Worm (Caenorhabditis elegans) whole organism, mixed stage, embryonic: ENCODE measurements around the gene ifo-1.

ENCODE experiments used
- bed-3 ChIP-seq: fragments of 200-800 bp; sonication (Bioruptor generic); optimal IDR thresholded peaks from 3 replicates; lab custom pipeline; 2018; ENCODE audit warnings: mild to moderate bottlenecking, missing genetic modification characterization, moderate library complexity, missing compliant biosample characterization
- ceh-43 ChIP-seq: fragments of 200-800 bp; sonication (Bioruptor generic); optimal IDR thresholded peaks from 2 replicates; lab custom pipeline; 2018; ENCODE audit warnings: mild to moderate bottlenecking, missing genetic modification characterization, moderate library complexity, missing compliant biosample characterization
- ceh-83 ChIP-seq: fragments of 200-800 bp; sonication (Bioruptor generic); optimal IDR thresholded peaks from 2 replicates; lab custom pipeline; 2018; ENCODE audit warnings: mild to moderate bottlenecking, missing genetic modification characterization, missing compliant biosample characterization
- ces-1 ChIP-seq: fragments of 150-350 bp; optimal IDR thresholded peaks from 2 replicates; lab custom pipeline; 2014; ENCODE audit warnings: missing biosample characterization, missing genetic modification reagents, missing genetic modification characterization
- cnd-1 ChIP-seq: fragments of 200-800 bp; sonication (Bioruptor generic); optimal IDR thresholded peaks from 2 replicates; lab custom pipeline; 2018; ENCODE audit warnings: mild to moderate bottlenecking, missing genetic modification characterization, missing compliant biosample characterization
- drap-1 ChIP-seq: fragments of 200-800 bp; sonication (Bioruptor generic); optimal IDR thresholded peaks from 3 replicates; lab custom pipeline; 2018; ENCODE audit warnings: mild to moderate bottlenecking, missing genetic modification characterization, missing compliant biosample characterization
- elt-1 ChIP-seq: sonication (generic microtip); optimal IDR thresholded peaks from 2 replicates; lab custom pipeline; 2017; ENCODE audit warnings: missing genetic modification characterization, mild to moderate bottlenecking, missing compliant biosample characterization, antibody characterized with exemption, moderate library complexity, borderline replicate concordance; ENCODE audit not compliant: insufficient read depth
- elt-3 ChIP-seq: fragments of 150-350 bp; optimal IDR thresholded peaks from 2 replicates; lab custom pipeline; 2014; ENCODE audit warnings: missing biosample characterization, missing genetic modification characterization
- flh-1 ChIP-seq: fragments of 200-800 bp; sonication (Bioruptor generic); optimal IDR thresholded peaks from 2 replicates; lab custom pipeline; 2018; ENCODE audit warnings: mild to moderate bottlenecking, missing genetic modification characterization, moderate library complexity, missing compliant biosample characterization
- ham-2 ChIP-seq: fragments of 200-800 bp; sonication (Bioruptor generic); optimal IDR thresholded peaks from 2 replicates; lab custom pipeline; 2018; ENCODE audit warnings: mild to moderate bottlenecking, missing genetic modification characterization, missing compliant biosample characterization
- lin-13 ChIP-seq: fragments of 150-350 bp; optimal IDR thresholded peaks from 2 replicates; lab custom pipeline; 2014; ENCODE audit warnings: missing biosample characterization, missing genetic modification characterization
- lin-32 ChIP-seq: fragments of 200-800 bp; sonication (Bioruptor generic); optimal IDR thresholded peaks from 2 replicates; lab custom pipeline; 2018; ENCODE audit warnings: mild to moderate bottlenecking, missing genetic modification characterization, missing compliant biosample characterization
- lsy-2 ChIP-seq: fragments of 150-350 bp; optimal IDR thresholded peaks from 2 replicates; lab custom pipeline; 2014; ENCODE audit warnings: missing biosample characterization, missing genetic modification characterization
- mab-5 ChIP-seq: fragments of 150-350 bp; optimal IDR thresholded peaks from 2 replicates; lab custom pipeline; 2014; ENCODE audit warnings: missing biosample characterization, missing genetic modification characterization
- mep-1 ChIP-seq: fragments of 150-350 bp; optimal IDR thresholded peaks from 2 replicates; lab custom pipeline; 2017; ENCODE audit warnings: missing biosample characterization, missing genetic modification reagents, missing genetic modification characterization, inconsistent platforms
- mls-2 ChIP-seq: sonication (generic microtip); optimal IDR thresholded peaks from 2 replicates; lab custom pipeline; 2016; ENCODE audit warnings: mild to moderate bottlenecking, missing genetic modification characterization, moderate library complexity, missing compliant biosample characterization
- nhr-2 ChIP-seq: fragments of 150-350 bp; optimal IDR thresholded peaks from 2 replicates; lab custom pipeline; 2014; ENCODE audit warnings: missing biosample characterization, missing genetic modification characterization
- nhr-28 ChIP-seq: fragments of 150-350 bp; optimal IDR thresholded peaks from 2 replicates; lab custom pipeline; 2014; ENCODE audit warnings: missing biosample characterization, missing genetic modification characterization
- nhr-76 ChIP-seq: sonication (generic microtip); optimal IDR thresholded peaks from 2 replicates; lab custom pipeline; 2017; ENCODE audit warnings: missing biosample characterization, missing genetic modification characterization
- pha-4 ChIP-seq: fragments of 150-350 bp; optimal IDR thresholded peaks from 2 replicates; lab custom pipeline; 2018; ENCODE audit warnings: missing biosample characterization, missing genetic modification reagents, missing genetic modification characterization
- sem-2 ChIP-seq: fragments of 200-800 bp; sonication (Bioruptor generic); optimal IDR thresholded peaks from 2 replicates; lab custom pipeline; 2018; ENCODE audit warnings: mild to moderate bottlenecking, missing genetic modification characterization, missing compliant biosample characterization
- snpc-4 ChIP-seq: fragments of 150-350 bp; optimal IDR thresholded peaks from 2 replicates; lab custom pipeline; 2014; ENCODE audit warnings: missing biosample characterization, missing genetic modification characterization
- sptf-1 ChIP-seq: sonication (generic microtip); optimal IDR thresholded peaks from 2 replicates; lab custom pipeline; 2017; ENCODE audit warnings: mild to moderate bottlenecking, missing genetic modification characterization, moderate library complexity, missing compliant biosample characterization
- tbx-8 ChIP-seq: fragments of 200-800 bp; sonication (Bioruptor generic); optimal IDR thresholded peaks from 2 replicates; lab custom pipeline; 2018; ENCODE audit warnings: mild to moderate bottlenecking, missing genetic modification characterization, moderate library complexity, missing compliant biosample characterization
- unc-120 ChIP-seq: sonication (generic microtip); optimal IDR thresholded peaks from 2 replicates; lab custom pipeline; 2017; ENCODE audit warnings: missing genetic modification characterization, missing compliant biosample characterization; ENCODE audit not compliant: poor library complexity, severe bottlenecking
- unc-39 ChIP-seq: fragments of 150-350 bp; optimal IDR thresholded peaks from 2 replicates; lab custom pipeline; 2014; ENCODE audit warnings: missing biosample characterization, missing genetic modification characterization
- unc-62 ChIP-seq: fragments of 150-350 bp; optimal IDR thresholded peaks from 2 replicates; lab custom pipeline; 2014; ENCODE audit warnings: missing biosample characterization, missing genetic modification reagents, missing genetic modification characterization
- zip-8 ChIP-seq: fragments of 150-350 bp; optimal IDR thresholded peaks from 2 replicates; lab custom pipeline; 2014; ENCODE audit warnings: missing biosample characterization, missing genetic modification characterization
- ztf-11 ChIP-seq: fragments of 150-350 bp; optimal IDR thresholded peaks from 2 replicates; lab custom pipeline; 2014; ENCODE audit warnings: missing biosample characterization, missing genetic modification characterization

ifo-1 gene

DNA sequence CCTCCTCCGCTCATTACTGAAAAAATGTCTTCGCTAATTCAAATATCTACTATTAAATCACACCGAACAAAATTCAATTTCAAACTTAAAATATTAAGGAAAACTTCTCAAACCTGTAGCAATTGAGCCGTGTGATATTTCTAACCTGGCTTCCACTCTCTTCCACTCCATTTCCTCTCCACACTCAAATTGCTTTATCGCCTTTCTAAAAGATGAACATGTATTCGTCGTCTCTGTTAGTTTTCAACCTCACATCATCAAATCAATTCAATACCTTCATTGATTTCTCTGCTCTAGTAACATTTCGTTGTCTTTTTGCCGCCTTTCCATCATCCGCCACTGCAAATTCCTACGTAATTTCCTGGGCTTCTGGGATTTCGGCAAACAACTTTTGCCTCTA is 34.5 kb downstream of the ifo-1 start, which contains the start of gene F42C5.4:
Gene F42C5.4 (minus strand): TSS at position 171 of the 400 bp plus-strand sequence.
- no peak for TF ChIP-seq unc-62
- no peak for TF ChIP-seq unc-120 (tag; lab: Kevin White, UChicago)
- TF ChIP-seq lin-13 (tag; lab: Kevin White, UChicago), result no peak

DNA sequence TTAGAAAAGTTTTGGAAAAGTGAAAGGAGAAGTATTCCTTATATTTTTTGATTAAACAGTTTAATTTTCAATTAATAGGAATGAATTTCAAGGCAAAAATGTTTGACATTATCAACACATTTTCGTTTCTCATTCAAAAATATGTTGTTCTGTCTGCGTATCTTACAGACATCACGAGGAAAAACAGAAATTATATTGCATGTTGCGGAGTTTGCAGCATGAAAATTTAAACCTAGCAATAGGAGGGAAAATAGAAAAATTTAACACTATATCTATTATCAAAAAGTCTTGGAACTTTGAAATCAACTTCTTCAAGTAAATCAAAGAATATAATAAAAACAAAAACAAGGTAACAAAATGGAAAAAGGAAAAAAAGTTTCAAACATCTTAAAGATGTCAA is 35.4 kb downstream of the ifo-1 start:
- no peak for TF ChIP-seq unc-120 (tag; lab: Kevin White, UChicago)
- no peak for TF ChIP-seq nhr-76 (tag; lab: Kevin White, UChicago)
- no peak for TF ChIP-seq mab-5 (tag; lab: Kevin White, UChicago)
- no peak for TF ChIP-seq lin-32 (GFP tag; lab: Kevin White, UChicago)
- no peak for TF ChIP-seq lsy-2 (tag; lab: Kevin White, UChicago)
- no peak for TF ChIP-seq tbx-8 (GFP tag; lab: Kevin White, UChicago)
- no peak for TF ChIP-seq ceh-43 (GFP tag; lab: Kevin White, UChicago)
- TF ChIP-seq nhr-28 (tag; lab: Kevin White, UChicago), result no peak
- no peak for TF ChIP-seq bed-3 (GFP tag; lab: Kevin White, UChicago)
- TF ChIP-seq unc-39 (tag; lab: Kevin White, UChicago), result no peak
- TF ChIP-seq cnd-1 (tag; lab: Kevin White, UChicago), result no peak
- no peak for TF ChIP-seq zip-8 (tag; lab: Kevin White, UChicago)

DNA sequence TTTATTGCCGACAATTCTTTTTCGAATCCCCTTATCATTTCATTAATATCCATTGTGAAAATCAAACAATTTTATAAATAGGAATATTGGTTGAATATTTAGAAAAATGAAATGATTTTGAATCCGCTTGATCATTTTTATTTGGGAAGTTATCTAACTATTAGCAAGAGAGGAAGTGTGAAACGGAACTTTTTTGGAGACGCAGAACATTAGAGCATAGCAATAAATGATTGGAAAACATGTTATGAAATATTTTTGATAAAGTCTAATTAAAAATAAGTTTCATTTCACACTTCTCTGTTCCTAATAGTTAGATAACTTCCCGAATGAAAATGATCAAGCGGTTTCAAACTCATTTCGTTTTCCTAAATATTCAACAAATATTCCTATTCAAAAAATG is 39.0 kb downstream of the ifo-1 start, which contains the start of gene F42C5.3:
Gene F42C5.3 (minus strand): TSS at position 101 of the 400 bp plus-strand sequence.
- TF ChIP-seq mep-1 (no peak), ceh-43 (GFP tag; lab: Kevin White, UChicago) (no peak), ceh-83 (GFP tag; lab: Kevin White, UChicago) (no peak), lsy-2 (tag; lab: Kevin White, UChicago) (no peak), drap-1 (GFP tag; lab: Kevin White, UChicago) (no peak), nhr-2 (tag; lab: Kevin White, UChicago) (no peak), snpc-4 (tag; lab: Kevin White, UChicago) (no peak)
- TF ChIP-seq, all 35 proteins: peak for 0

DNA sequence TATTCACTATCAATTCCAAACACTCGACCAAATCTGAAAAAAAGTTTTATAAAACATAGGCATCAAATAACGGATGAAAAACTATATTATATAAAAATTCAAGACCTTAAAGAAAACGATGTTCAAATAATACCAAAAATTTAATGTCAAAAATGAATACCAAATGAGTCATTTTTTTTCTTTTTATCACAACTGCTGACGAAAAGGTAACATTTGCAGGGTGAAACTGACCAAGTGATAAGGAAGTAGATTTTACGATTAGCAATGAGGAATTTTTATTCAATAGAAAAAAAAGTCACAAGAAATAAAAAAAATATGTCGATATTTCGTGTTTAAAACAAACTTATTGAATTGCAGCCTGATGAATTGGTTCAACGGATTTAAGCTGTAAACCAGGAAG is 40.6 kb downstream of the ifo-1 start, which contains the start of gene C06E4.8:
Gene C06E4.8 (minus strand): TSS at position 37 of the 400 bp plus-strand sequence.
- TF ChIP-seq sem-2 (GFP tag; lab: Kevin White, UChicago), result no peak
- no peak for TF ChIP-seq mab-5 (tag; lab: Kevin White, UChicago)
- TF ChIP-seq lin-13 (tag; lab: Kevin White, UChicago), result no peak
- no peak for TF ChIP-seq zip-8 (tag; lab: Kevin White, UChicago)

DNA sequence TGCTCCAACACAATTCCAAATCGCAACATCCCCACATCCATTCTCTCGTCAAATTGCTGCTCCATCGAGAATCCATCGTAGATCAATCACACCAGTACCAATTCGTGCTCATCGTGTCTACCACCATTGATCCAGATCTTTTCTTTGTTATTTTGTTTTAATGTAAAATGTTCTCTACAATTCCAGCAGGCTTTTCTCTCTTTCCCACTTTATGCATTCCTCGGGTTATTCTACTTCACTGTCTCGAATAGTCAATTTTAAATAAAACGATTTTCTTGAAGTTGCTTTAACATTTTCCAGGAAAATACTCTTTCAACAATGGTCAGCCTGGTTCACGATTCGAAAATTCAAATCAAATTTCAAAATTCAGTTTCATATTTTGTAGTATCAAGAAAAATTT is 43.5 kb downstream of the ifo-1 start, which contains the start of gene C06E4.1:
Gene C06E4.1 (plus strand): TSS at position 301 of the 400 bp plus-strand sequence.
- TF ChIP-seq zip-8 (tag; lab: Kevin White, UChicago), result no peak
- no peak for TF ChIP-seq mab-5 (tag; lab: Kevin White, UChicago)
- TF ChIP-seq pha-4 (tag; lab: Kevin White, UChicago), result no peak
- TF ChIP-seq ceh-83 (GFP tag; lab: Kevin White, UChicago), result no peak
- no peak for TF ChIP-seq sptf-1 (tag; lab: Kevin White, UChicago)
- TF ChIP-seq snpc-4 (tag; lab: Kevin White, UChicago), result no peak
- no peak for TF ChIP-seq flh-1
- TF ChIP-seq nhr-76 (tag; lab: Kevin White, UChicago), result no peak
- no peak for TF ChIP-seq elt-1 (tag; lab: Kevin White, UChicago)
- TF ChIP-seq unc-39 (tag; lab: Kevin White, UChicago), result no peak
- TF ChIP-seq nhr-2 (tag; lab: Kevin White, UChicago), result no peak
- no peak for TF ChIP-seq tbx-8 (GFP tag; lab: Kevin White, UChicago)
- TF ChIP-seq ces-1 (GFP tag; lab: Kevin White, UChicago), result no peak
- TF ChIP-seq cnd-1 (tag; lab: Kevin White, UChicago), result no peak
- TF ChIP-seq ceh-43 (GFP tag; lab: Kevin White, UChicago), result no peak
- TF ChIP-seq ham-2 (GFP tag; lab: Kevin White, UChicago), result no peak
- no peak for TF ChIP-seq ztf-11 (tag; lab: Kevin White, UChicago)
- no peak for TF ChIP-seq unc-120 (tag; lab: Kevin White, UChicago)
- no peak for TF ChIP-seq elt-3
- no peak for TF ChIP-seq mls-2 (tag; lab: Kevin White, UChicago)
